Worm (Caenorhabditis elegans) whole organism, L4/young adult: ENCODE measurements around the gene F10B5.2.

Experiments used
- dao-5 ChIP-seq: sonication (generic microtip); optimal IDR thresholded peaks from 2 replicates; lab custom pipeline; 2016; ENCODE audit warnings: missing genotype, missing genetic modification characterization, moderate library complexity, missing compliant biosample characterization
- him-1 ChIP-seq: sonication (generic microtip); optimal IDR thresholded peaks from 2 replicates; lab custom pipeline; 2016; ENCODE audit warnings: missing genotype, missing genetic modification reagents, missing genetic modification characterization, missing compliant biosample characterization

ce11 chrII:8177095-8177494 lies 32.5 kb downstream of the F10B5.2 start, which contains the start of gene acr-14:
- no peak for TF ChIP-seq dao-5
- no peak for TF ChIP-seq him-1
